Fruit fly (Drosophila melanogaster): ENCODE results near the gene Ctl1.

Ctl1 gene

DNA sequence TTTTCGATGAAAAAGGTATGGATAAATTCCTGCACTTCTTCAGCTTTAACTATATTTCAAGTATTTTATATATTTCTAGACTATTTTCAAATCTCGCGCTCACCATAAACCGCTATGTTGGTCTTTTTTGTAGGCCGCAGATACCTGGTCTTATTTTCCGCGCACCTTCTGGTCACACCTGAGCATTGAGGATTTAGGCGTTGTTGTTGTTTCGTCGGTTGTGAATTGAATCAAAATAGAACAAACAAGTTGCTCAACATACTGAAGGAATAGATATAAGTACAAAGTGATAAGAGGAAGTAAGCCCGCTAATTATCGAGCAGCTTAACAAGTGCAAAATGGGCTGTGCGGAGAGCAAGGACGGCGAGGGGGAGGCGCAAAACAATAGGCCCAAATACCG is at the start of gene Ctl1:
Gene Ctl1, plus strand, starts transcription at position 167 of the 400 bp plus-strand sequence.
- TF ChIP-seq gl (tag; optimal IDR thresholded peaks at IDR 0.05) (no peak), CG13204 (GFP tag; optimal IDR thresholded peaks at IDR 0.05) (no peak), Pif1B (GFP tag; optimal IDR thresholded peaks at IDR 0.05) (no peak), EcR (GFP tag; optimal IDR thresholded peaks at IDR 0.05) (no peak), CG34367 (tag; optimal IDR thresholded peaks at IDR 0.05) (no peak), CG10348 (GFP tag; IDR thresholded peaks at IDR 0.05) (no peak), CG4496 (GFP tag; IDR thresholded peaks at IDR 0.05) (no peak), CG9948 (tag; optimal IDR thresholded peaks at IDR 0.05) (no peak), D1 (tag; optimal IDR thresholded peaks at IDR 0.05) (no peak), CG32121 (GFP tag; IDR thresholded peaks at IDR 0.05) (no peak), CG14655 (GFP tag; optimal IDR thresholded peaks at IDR 0.05) (no peak), rn (GFP tag; IDR thresholded peaks at IDR 0.05) (no peak), CG8159 (tag; optimal IDR thresholded peaks at IDR 0.05) (no peak), CG8301 (tag; optimal IDR thresholded peaks at IDR 0.05) (no peak), Pif1A (GFP tag; optimal IDR thresholded peaks at IDR 0.05) (no peak), Snoo (tag; optimal IDR thresholded peaks at IDR 0.05) (no peak), CG15710 (tag; optimal IDR thresholded peaks at IDR 0.05) (no peak), CG12605 (GFP tag; IDR thresholded peaks at IDR 0.05) (no peak)

DNA sequence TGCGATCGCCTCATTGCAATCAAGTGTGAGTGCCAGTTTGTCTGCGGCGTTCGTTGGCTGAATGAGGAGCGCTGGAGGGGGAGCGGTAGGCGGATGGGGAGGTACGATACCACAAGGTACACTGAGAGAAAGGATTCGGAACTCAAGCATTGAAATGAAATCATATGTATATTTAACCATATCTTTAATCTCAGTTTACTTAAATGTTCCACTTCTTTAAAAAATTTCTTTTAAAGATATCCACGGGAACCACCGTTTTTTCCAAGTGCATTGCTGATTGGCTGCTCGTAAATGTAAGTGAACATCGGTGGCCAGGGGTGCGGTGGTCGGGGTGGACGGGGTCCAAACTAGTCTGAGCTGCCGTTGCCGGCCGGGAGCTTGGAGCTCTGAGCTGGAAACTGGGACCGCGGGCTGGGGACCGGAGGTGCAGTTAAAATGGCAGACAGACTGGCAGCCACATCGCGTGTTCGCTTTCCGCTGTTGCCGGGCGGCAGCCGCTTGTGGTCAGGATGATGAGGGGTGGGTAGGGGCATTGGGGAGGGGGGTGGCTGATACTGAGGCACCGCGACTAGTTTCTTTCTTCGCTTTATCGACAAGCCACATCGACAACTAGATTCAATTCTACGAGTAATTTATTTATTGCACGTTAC is 49.5 kb upstream of the Ctl1 start:
- TF ChIP-seq CG17806 (tag; optimal IDR thresholded peaks at IDR 0.05) (peak; percentile 98), CG4496 (GFP tag; IDR thresholded peaks at IDR 0.05) (peak; percentile 99), CG8301 (tag; optimal IDR thresholded peaks at IDR 0.05) (peak; percentile 99), CG13204 (GFP tag; optimal IDR thresholded peaks at IDR 0.05) (peak; percentile 95), Pif1A (GFP tag; optimal IDR thresholded peaks at IDR 0.05) (peak; percentile 98), CG10348 (GFP tag; IDR thresholded peaks at IDR 0.05) (peak; percentile 97), CG32121 (GFP tag; IDR thresholded peaks at IDR 0.05) (peak; percentile 99), gl (tag; optimal IDR thresholded peaks at IDR 0.05) (peak; percentile 97), CG8159 (tag; optimal IDR thresholded peaks at IDR 0.05) (peak; percentile 99), CG14655 (GFP tag; optimal IDR thresholded peaks at IDR 0.05) (peak; percentile 99), Pif1B (GFP tag; optimal IDR thresholded peaks at IDR 0.05) (peak; percentile 97), rn (GFP tag; IDR thresholded peaks at IDR 0.05) (peak; percentile 99), CG15710 (tag; optimal IDR thresholded peaks at IDR 0.05) (peak; percentile 99), Ets98B (GFP tag; IDR thresholded peaks at IDR 0.05) (peak; percentile 99), CG12605 (GFP tag; IDR thresholded peaks at IDR 0.05) (peak; percentile 99), D1 (tag; optimal IDR thresholded peaks at IDR 0.05) (peak; percentile 88), fd96Ca (GFP tag; IDR thresholded peaks at IDR 0.05) (peak; percentile 99), CG34367 (tag; optimal IDR thresholded peaks at IDR 0.05) (peak; percentile 99), CG9948 (tag; optimal IDR thresholded peaks at IDR 0.05) (peak; percentile 97), Snoo (tag; optimal IDR thresholded peaks at IDR 0.05) (peak; percentile 97), EcR (GFP tag; optimal IDR thresholded peaks at IDR 0.05) (peak; percentile 89)

DNA sequence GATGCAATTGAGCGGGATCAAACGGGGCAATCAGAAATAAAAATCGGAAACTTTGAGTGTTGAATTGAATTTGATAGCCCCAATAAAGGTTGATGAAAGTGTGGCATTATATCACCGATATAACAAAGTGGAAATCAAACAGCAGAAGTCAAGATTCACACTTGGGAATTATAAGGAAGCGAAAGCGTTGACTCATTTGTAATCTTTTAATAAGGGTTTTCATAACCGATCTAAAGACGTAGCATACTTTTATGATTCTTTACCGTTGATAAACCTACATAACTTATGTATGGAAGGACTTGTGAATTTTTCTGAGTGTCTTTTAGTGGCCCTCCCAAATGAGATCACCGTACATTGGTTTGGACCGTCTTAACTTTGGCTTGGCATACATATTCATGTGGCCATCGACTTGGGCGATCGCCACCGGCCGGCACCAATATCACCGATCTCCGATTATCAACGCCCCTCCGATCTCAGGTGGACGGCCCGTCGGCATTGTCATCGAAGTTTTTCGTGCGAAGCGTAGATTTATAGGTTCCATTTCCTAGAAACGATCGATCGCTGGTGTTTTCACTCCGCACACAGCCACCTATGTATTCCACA is 48.3 kb upstream of the Ctl1 start:
- TF ChIP-seq CG4496 (GFP tag; IDR thresholded peaks at IDR 0.05) (no peak), Snoo (tag; optimal IDR thresholded peaks at IDR 0.05) (no peak), CG15710 (tag; optimal IDR thresholded peaks at IDR 0.05) (peak; percentile 11), CG10348 (GFP tag; IDR thresholded peaks at IDR 0.05) (no peak), EcR (GFP tag; optimal IDR thresholded peaks at IDR 0.05) (no peak), CG32121 (GFP tag; IDR thresholded peaks at IDR 0.05) (no peak), Ets98B (GFP tag; IDR thresholded peaks at IDR 0.05) (no peak), rn (GFP tag; IDR thresholded peaks at IDR 0.05) (no peak), CG8159 (tag; optimal IDR thresholded peaks at IDR 0.05) (peak; percentile 27), fd96Ca (GFP tag; IDR thresholded peaks at IDR 0.05) (no peak), CG14655 (GFP tag; optimal IDR thresholded peaks at IDR 0.05) (peak; percentile 13), Pif1A (GFP tag; optimal IDR thresholded peaks at IDR 0.05) (no peak), CG8301 (tag; optimal IDR thresholded peaks at IDR 0.05) (no peak), gl (tag; optimal IDR thresholded peaks at IDR 0.05) (no peak), D1 (tag; optimal IDR thresholded peaks at IDR 0.05) (no peak), CG9948 (tag; optimal IDR thresholded peaks at IDR 0.05) (peak; percentile 1), CG12605 (GFP tag; IDR thresholded peaks at IDR 0.05) (no peak), CG34367 (tag; optimal IDR thresholded peaks at IDR 0.05) (peak; percentile 6), CG13204 (GFP tag; optimal IDR thresholded peaks at IDR 0.05) (no peak), Pif1B (GFP tag; optimal IDR thresholded peaks at IDR 0.05) (no peak), CG17806 (tag; optimal IDR thresholded peaks at IDR 0.05) (no peak)

DNA sequence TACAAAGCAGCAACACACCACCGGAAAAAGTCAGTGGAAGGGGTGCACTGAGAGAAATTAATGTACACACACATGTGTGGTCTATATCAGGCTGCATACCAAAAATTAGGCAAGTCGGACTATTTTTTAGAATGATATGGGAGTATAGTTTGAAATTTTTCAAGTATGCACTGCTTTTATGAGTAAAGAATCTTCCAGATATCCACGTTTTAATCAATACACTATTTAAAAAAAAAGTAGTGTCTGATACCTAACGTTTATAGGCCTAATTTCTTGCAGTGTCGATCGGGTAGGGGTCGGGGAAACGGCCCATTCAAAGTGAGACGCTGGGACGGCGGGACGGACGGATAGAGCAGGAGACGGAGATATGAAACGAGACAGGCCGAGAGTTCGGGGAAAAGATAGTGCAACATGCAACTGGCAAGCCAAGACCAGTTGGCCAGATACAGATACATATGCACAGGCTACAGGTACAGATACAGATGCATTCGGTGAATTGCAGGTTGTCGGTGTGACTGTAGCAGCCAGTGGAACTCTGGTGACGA is 47.3 kb upstream of the Ctl1 start:
- TF ChIP-seq CG14655 (GFP tag; optimal IDR thresholded peaks at IDR 0.05) (peak; percentile 95), rn (GFP tag; IDR thresholded peaks at IDR 0.05) (peak; percentile 42; the same call in 1 of the 2 replicates), Snoo (tag; optimal IDR thresholded peaks at IDR 0.05) (peak; percentile 41), Ets98B (GFP tag; IDR thresholded peaks at IDR 0.05) (peak; percentile 79), CG10348 (GFP tag; IDR thresholded peaks at IDR 0.05) (peak; percentile 70), CG32121 (GFP tag; IDR thresholded peaks at IDR 0.05) (peak; percentile 92), CG13204 (GFP tag; optimal IDR thresholded peaks at IDR 0.05) (peak; percentile 74), D1 (tag; optimal IDR thresholded peaks at IDR 0.05) (peak; percentile 88), CG4496 (GFP tag; IDR thresholded peaks at IDR 0.05) (peak; percentile 88), CG34367 (tag; optimal IDR thresholded peaks at IDR 0.05) (peak; percentile 91), Pif1B (GFP tag; optimal IDR thresholded peaks at IDR 0.05) (peak; percentile 89), CG8159 (tag; optimal IDR thresholded peaks at IDR 0.05) (peak; percentile 96), EcR (GFP tag; optimal IDR thresholded peaks at IDR 0.05) (peak; percentile 19), CG12605 (GFP tag; IDR thresholded peaks at IDR 0.05) (peak; percentile 82), CG9948 (tag; optimal IDR thresholded peaks at IDR 0.05) (peak; percentile 94), CG17806 (tag; optimal IDR thresholded peaks at IDR 0.05) (peak; percentile 92), fd96Ca (GFP tag; IDR thresholded peaks at IDR 0.05) (peak; percentile 89), CG8301 (tag; optimal IDR thresholded peaks at IDR 0.05) (peak; percentile 95), gl (tag; optimal IDR thresholded peaks at IDR 0.05) (peak; percentile 85), Pif1A (GFP tag; optimal IDR thresholded peaks at IDR 0.05) (peak; percentile 95), CG15710 (tag; optimal IDR thresholded peaks at IDR 0.05) (peak; percentile 94)
